Worm (Caenorhabditis elegans) whole organism, dauer: Measurements from ENCODE around the gene ztf-25.

Experiments
- unc-62 ChIP-seq: sonication (generic microtip); optimal IDR thresholded peaks from 2 replicates; lab custom pipeline; 2017; ENCODE audit warnings: missing biosample characterization, missing genetic modification reagents, missing genetic modification characterization

The ztf-25 gene

ce11 chrV:17620266-17620665 is 18.6 kb downstream of the ztf-25 start, which contains the start of gene Y6G8.8:
TSS of gene Y6G8.8 (plus strand) at chrV:17620566.
- TF ChIP-seq unc-62 = no peak

DNA sequence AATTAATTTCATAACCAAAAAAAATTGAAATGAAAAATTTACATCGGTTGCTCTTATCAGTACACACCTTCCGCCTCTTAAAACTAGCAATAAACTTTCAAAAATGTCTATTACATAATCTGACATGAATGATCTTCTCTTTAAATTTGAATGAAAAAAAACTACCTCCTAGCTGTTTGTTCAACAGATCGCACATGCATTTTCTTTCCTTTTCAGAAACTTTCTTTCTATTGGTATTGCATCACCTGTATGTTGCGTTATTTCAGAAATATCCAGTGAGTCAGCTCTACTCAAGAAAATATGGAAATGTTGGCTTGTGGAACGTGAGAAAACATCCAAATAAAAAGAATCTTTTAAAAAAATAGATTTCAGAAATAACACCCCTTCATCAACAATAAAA is 21.6 kb downstream of the ztf-25 start, which contains the start of gene F57G4.1:
Gene F57G4.1, plus strand, starts transcription at position 301 of the 400 bp plus-strand sequence.
- TF ChIP-seq unc-62 = no peak

ce11 chrV:17624906-17625305 is 23.3 kb downstream of the ztf-25 start, which contains the start of gene F57G4.11:
TSS of gene F57G4.11 (plus strand) at chrV:17625206.
- no peak for TF ChIP-seq unc-62

DNA sequence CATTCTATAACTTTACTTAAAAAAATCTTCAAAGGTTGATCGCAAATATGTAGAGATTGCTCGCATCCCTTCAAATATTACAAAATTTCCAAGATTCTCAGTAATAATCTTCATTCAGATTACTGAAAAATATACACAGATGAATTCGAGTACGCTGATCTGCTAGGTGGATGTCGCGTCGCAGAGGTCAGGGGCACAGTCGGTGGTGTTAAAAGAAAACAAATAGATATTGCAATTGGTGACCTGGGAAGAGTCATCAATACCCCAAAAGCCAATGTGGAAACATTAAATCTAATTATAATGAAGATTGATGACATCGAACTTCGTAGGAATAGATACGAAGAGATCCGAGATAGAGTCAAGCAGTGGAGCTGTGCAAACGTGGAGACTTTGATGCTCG is 26.9 kb downstream of the ztf-25 start, which contains the start of gene F57G4.10:
Gene F57G4.10, plus strand, starts transcription at position 301 of the 400 bp plus-strand sequence.
- no peak for TF ChIP-seq unc-62

DNA sequence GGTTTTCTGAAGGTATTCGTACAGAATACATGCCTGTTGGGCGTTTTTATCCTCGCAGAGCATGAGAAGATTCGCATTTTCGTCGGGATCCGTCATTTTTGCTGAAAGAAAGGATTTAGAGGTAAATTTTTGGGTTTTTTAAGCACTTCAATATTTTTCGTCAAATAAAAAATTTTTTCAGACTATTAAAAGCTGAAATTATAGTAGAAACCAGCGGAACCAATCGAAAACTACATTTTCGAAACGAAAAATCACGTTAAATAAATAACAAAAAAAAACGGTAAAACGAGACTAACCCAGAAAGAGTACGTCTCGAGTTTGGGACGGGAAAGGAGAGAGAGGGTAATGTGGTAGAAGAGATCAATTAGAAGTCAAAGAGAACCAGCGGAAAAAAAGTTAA is 48.8 kb downstream of the ztf-25 start, which contains the start of gene fbxa-192:
Gene fbxa-192, minus strand, starts transcription at position 101 of the 400 bp plus-strand sequence.
- no peak for TF ChIP-seq unc-62
